Worm (Caenorhabditis elegans): ENCODE data around the gene F59F3.6.

The F59F3.6 gene

ce11 chrX:11008052-11008451, 9.0 kb upstream of the F59F3.6 start, which contains the start of gene del-5:
del-5 (minus strand) TSS chrX:11008181.
- TF ChIP-seq elt-2 (tag; optimal IDR thresholded peaks at IDR 0.05) = peak; percentile 90
- TF ChIP-seq jun-1 (tag; optimal IDR thresholded peaks at IDR 0.05) = peak; percentile 6
- no peak for TF ChIP-seq fkh-2 (tag; optimal IDR thresholded peaks at IDR 0.05)
- TF ChIP-seq nfya-1 (tag; optimal IDR thresholded peaks at IDR 0.05; ENCODE audit: insufficient read depth) = peak; percentile 16
- peak; percentile 84 for TF ChIP-seq pqm-1 (tag; optimal IDR thresholded peaks at IDR 0.05)

ce11 chrX:11007393-11007792, 8.3 kb upstream of the F59F3.6 start:
- peak; percentile 50 for TF ChIP-seq pqm-1 (tag; optimal IDR thresholded peaks at IDR 0.05)
- TF ChIP-seq elt-2 (tag; optimal IDR thresholded peaks at IDR 0.05) = peak; percentile 58
- no peak for TF ChIP-seq nhr-25 (tag; optimal IDR thresholded peaks at IDR 0.05)
- no peak for TF ChIP-seq nhr-12 (tag; optimal IDR thresholded peaks at IDR 0.05)

ce11 chrX:11003701-11004100, 4.6 kb upstream of the F59F3.6 start:
- TF ChIP-seq elt-3 (tag; optimal IDR thresholded peaks at IDR 0.05) (no peak), elt-2 (tag; optimal IDR thresholded peaks at IDR 0.05) (no peak), nhr-25 (tag; optimal IDR thresholded peaks at IDR 0.05) (no peak), mml-1 (tag; optimal IDR thresholded peaks at IDR 0.05) (no peak), ZK546.5 (tag; optimal IDR thresholded peaks at IDR 0.05) (no peak), fkh-2 (tag; optimal IDR thresholded peaks at IDR 0.05) (no peak), fkh-10 (GFP tag; optimal IDR thresholded peaks at IDR 0.05) (no peak)

- TF ChIP-seq fkh-2 (tag; optimal IDR thresholded peaks at IDR 0.05) (no peak), nhr-28 (tag; optimal IDR thresholded peaks at IDR 0.05) (no peak), elt-3 (tag; optimal IDR thresholded peaks at IDR 0.05) (no peak), ztf-4 (tag; optimal IDR thresholded peaks at IDR 0.05) (no peak), egl-5 (tag; optimal IDR thresholded peaks at IDR 0.05) (no peak)
Observed at ce11 chrX:11001750-11002149, 2.7 kb upstream of the F59F3.6 start, which contains the start of gene col-177. col-177 (minus strand) TSS chrX:11001850.

- TF ChIP-seq lsy-12 (tag; optimal IDR thresholded peaks at IDR 0.05) (no peak), nhr-76 (tag; optimal IDR thresholded peaks at IDR 0.05) (no peak), elt-3 (tag; optimal IDR thresholded peaks at IDR 0.05) (no peak), nhr-12 (tag; optimal IDR thresholded peaks at IDR 0.05) (no peak), mdl-1 (tag; optimal IDR thresholded peaks at IDR 0.05) (no peak)
Observed at ce11 chrX:10992177-10992576, 6.9 kb downstream of the F59F3.6 start, which contains the start of gene ver-3. ver-3 (plus strand) TSS chrX:10992477.

- TF ChIP-seq pha-4 (tag; optimal IDR thresholded peaks at IDR 0.05) (peak; percentile 5), unc-39 (tag; optimal IDR thresholded peaks at IDR 0.05) (no peak), elt-3 (tag; optimal IDR thresholded peaks at IDR 0.05) (peak in 1 of 3 experiments; percentile 85)
Observed at ce11 chrX:10991352-10992172, 7.5 kb downstream of the F59F3.6 start.

- no peak for TF ChIP-seq mdl-1 (tag; optimal IDR thresholded peaks at IDR 0.05)
- no peak for TF ChIP-seq lin-15B (tag; optimal IDR thresholded peaks at IDR 0.05)
- TF ChIP-seq sea-2 (GFP tag; optimal IDR thresholded peaks at IDR 0.05) = no peak
- no peak for TF ChIP-seq tbx-2 (tag; optimal IDR thresholded peaks at IDR 0.05)
- no peak for TF ChIP-seq egl-5 (tag; optimal IDR thresholded peaks at IDR 0.05)
- no peak for TF ChIP-seq ceh-9 (tag; optimal IDR thresholded peaks at IDR 0.05)
- TF ChIP-seq nhr-23 (tag; optimal IDR thresholded peaks at IDR 0.05) = no peak
- TF ChIP-seq eor-1 (tag; optimal IDR thresholded peaks at IDR 0.05) = no peak
- no peak for TF ChIP-seq ceh-28 (tag; optimal IDR thresholded peaks at IDR 0.05)
- no peak for TF ChIP-seq ZK546.5 (tag; optimal IDR thresholded peaks at IDR 0.05)
- TF ChIP-seq elt-2 (tag; optimal IDR thresholded peaks at IDR 0.05) = no peak
- TF ChIP-seq ceh-16 (tag; optimal IDR thresholded peaks at IDR 0.05) = no peak
- no peak for TF ChIP-seq jun-1 (tag; optimal IDR thresholded peaks at IDR 0.05)
- no peak for TF ChIP-seq snpc-4 (tag; optimal IDR thresholded peaks at IDR 0.05)
- no peak for TF ChIP-seq nhr-67 (tag; optimal IDR thresholded peaks at IDR 0.05)
- TF ChIP-seq unc-62 (GFP tag; optimal IDR thresholded peaks at IDR 0.05) = no peak
- no peak for TF ChIP-seq egl-27 (tag; optimal IDR thresholded peaks at IDR 0.05)
Observed at ce11 chrX:10990855-10991176, 8.3 kb downstream of the F59F3.6 start.

Data from whole organism, L3 larva.